Fruit fly (Drosophila melanogaster): Measurements from ENCODE around the gene Rtc1.

The Rtc1 gene

dm6 chrX:13764397-13765119 lies 7.6 kb downstream of the Rtc1 start (continued):
- TF ChIP-seq CG10669 (GFP tag; optimal IDR thresholded peaks at IDR 0.05) (peak; percentile 7), cyc (GFP tag; optimal IDR thresholded peaks at IDR 0.05) (no peak), Eip75B (GFP tag; optimal IDR thresholded peaks at IDR 0.05) (peak; percentile 34), Hr38 (GFP tag; optimal IDR thresholded peaks at IDR 0.05) (no peak), Eip78C (GFP tag) (peak; percentile 73), acj6 (GFP tag; optimal IDR thresholded peaks at IDR 0.05) (peak; percentile 55), CG4318 (GFP tag; optimal IDR thresholded peaks at IDR 0.05) (peak; percentile 51), ss (GFP tag; optimal IDR thresholded peaks at IDR 0.05) (no peak), spab (GFP tag; optimal IDR thresholded peaks at IDR 0.05) (peak; percentile 21), Gug (GFP tag; IDR thresholded peaks at IDR 0.05) (0 out of 2 replicates have a peak, but pooled peaks have one; percentile 11), CG6792 (GFP tag; optimal IDR thresholded peaks at IDR 0.05) (peak; percentile 8), CG1621 (tag; optimal IDR thresholded peaks at IDR 0.05) (no peak), Met (GFP tag; optimal IDR thresholded peaks at IDR 0.05) (peak; percentile 37), CG6163 (GFP tag; IDR thresholded peaks at IDR 0.05) (peak; percentile 67; the same call in 1 of the 3 replicates), lz (GFP tag; optimal IDR thresholded peaks at IDR 0.05) (no peak), achi (GFP tag; optimal IDR thresholded peaks at IDR 0.05) (peak; percentile 47), CG10631 (GFP tag; optimal IDR thresholded peaks at IDR 0.05) (peak; percentile 31), Hr4 (GFP tag; optimal IDR thresholded peaks at IDR 0.05) (peak; percentile 56), CG9139 (GFP tag; optimal IDR thresholded peaks at IDR 0.05) (no peak), CG32006 (GFP tag; optimal IDR thresholded peaks at IDR 0.05) (peak; percentile 73), topi (GFP tag; optimal IDR thresholded peaks at IDR 0.05) (no peak), CG3032 (tag; optimal IDR thresholded peaks at IDR 0.05) (peak; percentile 28), CG6276 (GFP tag; optimal IDR thresholded peaks at IDR 0.05) (peak; percentile 47), net (GFP tag; optimal IDR thresholded peaks at IDR 0.05) (peak; percentile 40)

dm6 chrX:13765217-13765616 lies 8.2 kb downstream of the Rtc1 start:
- TF ChIP-seq CG31627 (GFP tag; optimal IDR thresholded peaks at IDR 0.05) (no peak), CG4318 (GFP tag; optimal IDR thresholded peaks at IDR 0.05) (no peak), svp (GFP tag) (peak; percentile 44)

dm6 chrX:13766495-13766894 lies 9.5 kb downstream of the Rtc1 start:
- TF ChIP-seq fd59A (GFP tag; optimal IDR thresholded peaks at IDR 0.05): no peak
- no peak for TF ChIP-seq CG1621 (tag; optimal IDR thresholded peaks at IDR 0.05)
- no peak for TF ChIP-seq CG6163 (GFP tag; IDR thresholded peaks at IDR 0.05)
- TF ChIP-seq svp (GFP tag): peak; percentile 39
- no peak for TF ChIP-seq cyc (GFP tag; optimal IDR thresholded peaks at IDR 0.05)
- no peak for TF ChIP-seq fkh (GFP tag; optimal IDR thresholded peaks at IDR 0.05)
- TF ChIP-seq CG6792 (GFP tag; optimal IDR thresholded peaks at IDR 0.05): no peak

- TF ChIP-seq CG6854 (GFP tag; optimal IDR thresholded peaks at IDR 0.05) (no peak), CG3919 (GFP tag; optimal IDR thresholded peaks at IDR 0.05) (no peak), Met (GFP tag; optimal IDR thresholded peaks at IDR 0.05) (no peak), ss (GFP tag; optimal IDR thresholded peaks at IDR 0.05) (no peak), OdsH (GFP tag; optimal IDR thresholded peaks at IDR 0.05) (no peak), eg (GFP tag; IDR thresholded peaks at IDR 0.05) (no peak), Lpt (GFP tag; optimal IDR thresholded peaks at IDR 0.05) (no peak), CG6276 (GFP tag; optimal IDR thresholded peaks at IDR 0.05) (no peak), CG11762 (GFP tag; optimal IDR thresholded peaks at IDR 0.05; ENCODE audit: insufficient read depth) (no peak), Hr39 (GFP tag; optimal IDR thresholded peaks at IDR 0.05) (no peak), cyc (GFP tag; optimal IDR thresholded peaks at IDR 0.05) (no peak), CG7368 (GFP tag; optimal IDR thresholded peaks at IDR 0.05) (no peak)
These were observed 13.8 kb downstream of the Rtc1 start for dm6 chrX:13770768-13771167.
